Fruit fly (Drosophila melanogaster) whole organism, wandering third instar larva: Measurements from ENCODE around the gene CG12971.
A peak's percentile ranks its signal among the peaks of the same experiment; 100 is the strongest.

Experiments used
- Abd-B ChIP-seq: fragments of >200 bp; optimal IDR thresholded peaks from 2 replicates; lab custom pipeline; 2017; ENCODE audit warnings: missing biosample characterization, missing genetic modification characterization
- CG32264 ChIP-seq: fragments of 200-800 bp; sonication (Bioruptor generic); optimal IDR thresholded peaks from 2 replicates; lab custom pipeline; 2016; ENCODE audit warnings: missing biosample characterization, missing genetic modification characterization
- CG9705 ChIP-seq: fragments of 200-800 bp; sonication (Bioruptor generic); optimal IDR thresholded peaks from 2 replicates; lab custom pipeline; 2018; ENCODE audit warnings: missing biosample characterization, mild to moderate bottlenecking, missing genetic modification characterization
- Dfd ChIP-seq: fragments of >200 bp; optimal IDR thresholded peaks from 2 replicates; lab custom pipeline; 2017; ENCODE audit warnings: missing biosample characterization, missing genetic modification characterization
- HLH106 ChIP-seq: fragments of 200-800 bp; optimal IDR thresholded peaks from 3 replicates; lab custom pipeline; 2019; ENCODE audit warnings: missing biosample characterization, mild to moderate bottlenecking, missing genetic modification characterization, moderate library complexity
- Hr78 ChIP-seq: fragments of >200 bp; optimal IDR thresholded peaks from 2 replicates; lab custom pipeline; 2017; ENCODE audit warnings: missing biosample characterization, missing genetic modification characterization
- Jra ChIP-seq: sonication (Bioruptor generic); optimal IDR thresholded peaks from 2 replicates; lab custom pipeline; 2016; ENCODE audit warnings: missing biosample characterization, missing genetic modification characterization
- Mio ChIP-seq: sonication (Bioruptor generic); optimal IDR thresholded peaks from 2 replicates; lab custom pipeline; 2016; ENCODE audit warnings: missing biosample characterization, missing genetic modification characterization
- Myc ChIP-seq: fragments of >200 bp; optimal IDR thresholded peaks from 2 replicates; lab custom pipeline; 2017
- OdsH ChIP-seq: fragments of 200-800 bp; sonication (Bioruptor generic); optimal IDR thresholded peaks from 2 replicates; lab custom pipeline; 2016; ENCODE audit warnings: missing biosample characterization, mild to moderate bottlenecking, missing genetic modification characterization
- Rel ChIP-seq, 2 experiments: fragments of 200-800 bp; sonication (Bioruptor generic) in 1 of 2; optimal IDR thresholded peaks; 2 replicates in 1 of 2; 3 replicates in 1 of 2; lab custom pipeline; 2016 to 2019; ENCODE audit warnings: mild to moderate bottlenecking in 2 of 2, missing biosample characterization in 2 of 2, missing genetic modification characterization in 2 of 2, moderate library complexity in 1 of 2
- Vsx2 ChIP-seq: fragments of 200-300, 225-300 bp; sonication (Bioruptor generic); optimal IDR thresholded peaks from 2 replicates; lab custom pipeline; 2018; ENCODE audit warnings: missing biosample characterization, missing genetic modification characterization; ENCODE audit not compliant: partially characterized antibody
- br ChIP-seq: fragments of 200-800 bp; sonication (Bioruptor generic); optimal IDR thresholded peaks from 2 replicates; lab custom pipeline; 2016; ENCODE audit warnings: missing biosample characterization, missing genetic modification characterization
- dl ChIP-seq, 2 experiments: fragments of 175-275, 200-275 bp in 1 of 2; fragments of 200-275 bp in 1 of 2; sonication (Bioruptor generic); optimal IDR thresholded peaks; lab custom pipeline; 2018; ENCODE audit warnings: mild to moderate bottlenecking in 2 of 2, missing biosample characterization in 2 of 2, missing genetic modification characterization in 2 of 2, moderate library complexity in 2 of 2; ENCODE audit not compliant: partially characterized antibody in 2 of 2, insufficient read depth in 1 of 2
- dmrt93B ChIP-seq: fragments of 200-800 bp; sonication (Bioruptor generic); optimal IDR thresholded peaks from 2 replicates; lab custom pipeline; 2018; ENCODE audit warnings: missing biosample characterization, mild to moderate bottlenecking, missing genetic modification characterization
- dsf ChIP-seq: sonication (Bioruptor generic); optimal IDR thresholded peaks from 2 replicates; lab custom pipeline; 2016; ENCODE audit warnings: missing biosample characterization, missing genetic modification characterization, borderline replicate concordance
- ey ChIP-seq: fragments of 200-800 bp; sonication (Bioruptor generic); optimal IDR thresholded peaks from 2 replicates; lab custom pipeline; 2016; ENCODE audit warnings: missing biosample characterization, missing genetic modification characterization
- foxo ChIP-seq, 2 experiments: fragments of 200-800 bp; sonication (Bioruptor generic); optimal IDR thresholded peaks; 2 replicates in 1 of 2; 3 replicates in 1 of 2; lab custom pipeline; 2016 to 2017; ENCODE audit warnings: missing biosample characterization in 2 of 2, missing genetic modification characterization in 2 of 2
- fru ChIP-seq: fragments of 200-800 bp; sonication (Bioruptor generic); optimal IDR thresholded peaks from 3 replicates; lab custom pipeline; 2016; ENCODE audit warnings: missing biosample characterization, mild to moderate bottlenecking, missing genetic modification characterization
- h ChIP-seq: fragments of 200-800 bp; sonication (Bioruptor generic); optimal IDR thresholded peaks from 3 replicates; lab custom pipeline; 2016; ENCODE audit warnings: missing biosample characterization, mild to moderate bottlenecking, missing genetic modification characterization
- lola ChIP-seq: fragments of >200 bp; optimal IDR thresholded peaks from 2 replicates; lab custom pipeline; 2017; ENCODE audit warnings: missing biosample characterization, missing genetic modification characterization
- psq ChIP-seq: fragments of 200-800 bp; sonication (Bioruptor generic); optimal IDR thresholded peaks from 3 replicates; lab custom pipeline; 2017; ENCODE audit warnings: missing biosample characterization, mild to moderate bottlenecking, missing genetic modification characterization, moderate library complexity
- rgr ChIP-seq: fragments of 200-800 bp; sonication (Bioruptor generic); optimal IDR thresholded peaks from 3 replicates; lab custom pipeline; 2016; ENCODE audit warnings: missing biosample characterization, mild to moderate bottlenecking, missing genetic modification characterization
- sage ChIP-seq: fragments of 200-800 bp; sonication (Bioruptor generic); optimal IDR thresholded peaks from 2 replicates; lab custom pipeline; 2016; ENCODE audit warnings: missing biosample characterization, mild to moderate bottlenecking, missing genetic modification characterization
- sv ChIP-seq: fragments of 200-800 bp; sonication (Bioruptor generic); optimal IDR thresholded peaks from 3 replicates; lab custom pipeline; 2016; ENCODE audit warnings: missing biosample characterization, missing genetic modification characterization
- woc ChIP-seq: sonication (Bioruptor generic); optimal IDR thresholded peaks from 2 replicates; lab custom pipeline; 2016; ENCODE audit warnings: missing biosample characterization, mild to moderate bottlenecking, missing genetic modification characterization

The CG12971 gene

DNA sequence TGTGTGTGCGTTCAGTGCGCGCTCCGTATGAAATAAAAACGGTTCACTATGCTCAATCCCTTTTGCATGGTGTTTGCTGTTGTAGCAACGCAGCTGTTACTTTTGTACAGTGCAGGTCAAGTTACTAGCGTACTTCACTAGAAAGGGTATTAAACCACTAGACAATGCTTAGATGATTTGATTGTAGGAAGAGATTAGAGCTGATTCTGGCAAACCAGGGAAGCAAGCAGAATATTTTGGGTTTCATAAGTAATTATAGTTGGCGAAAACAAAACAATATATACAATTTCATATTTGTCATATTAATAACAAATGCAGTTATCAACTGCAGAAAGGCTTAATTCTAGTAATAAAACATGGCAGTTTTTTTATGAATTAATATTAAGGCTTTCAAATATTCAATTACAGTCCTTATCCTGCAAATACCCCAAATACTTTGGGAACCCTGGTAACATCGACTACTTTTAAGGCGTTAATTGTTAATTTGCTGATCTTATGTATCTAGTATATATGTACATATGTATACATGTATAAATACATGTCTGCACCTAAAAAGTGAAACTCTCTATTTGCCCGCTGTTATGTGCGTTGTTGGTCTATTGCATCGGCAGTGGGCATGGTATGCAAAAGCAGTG, 9.0 kb downstream of the CG12971 start:
- no peak for TF ChIP-seq HLH106
- TF ChIP-seq Hr78: no peak
- TF ChIP-seq fru (GFP tag; lab: Kevin White, UChicago): peak; percentile 64
- TF ChIP-seq rgr (GFP tag; lab: Kevin White, UChicago): peak; percentile 43
- TF ChIP-seq br (GFP tag; lab: Kevin White, UChicago): peak; percentile 26
- peak; percentile 28 for TF ChIP-seq psq (GFP tag; lab: Kevin White, UChicago)
- peak; percentile 31 for TF ChIP-seq woc (GFP tag; lab: Kevin White, UChicago)
- TF ChIP-seq Mio (GFP tag; lab: Kevin White, UChicago): no peak
- no peak for TF ChIP-seq dl (GFP tag; optimal IDR thresholded peaks at IDR 0.05; lab: Kevin White, UChicago; ENCODE audit: insufficient read depth in 1 of 2, partially characterized antibody in 2 of 2)
- peak; percentile 22 for TF ChIP-seq ey
- peak; percentile 38 for TF ChIP-seq sv
- peak in 1 of 2 experiments; percentile 59 for TF ChIP-seq foxo (GFP tag; optimal IDR thresholded peaks at IDR 0.05; lab: Kevin White, UChicago)
- TF ChIP-seq Dfd (GFP tag; lab: Kevin White, UChicago): no peak
- no peak for TF ChIP-seq Vsx2 (GFP tag; lab: Kevin White, UChicago)
- TF ChIP-seq OdsH (GFP tag; lab: Kevin White, UChicago): no peak
- peak; percentile 3 for TF ChIP-seq dmrt93B (GFP tag; lab: Kevin White, UChicago)
- TF ChIP-seq CG32264: peak; percentile 40
- no peak for TF ChIP-seq Abd-B (GFP tag; lab: Kevin White, UChicago)

DNA sequence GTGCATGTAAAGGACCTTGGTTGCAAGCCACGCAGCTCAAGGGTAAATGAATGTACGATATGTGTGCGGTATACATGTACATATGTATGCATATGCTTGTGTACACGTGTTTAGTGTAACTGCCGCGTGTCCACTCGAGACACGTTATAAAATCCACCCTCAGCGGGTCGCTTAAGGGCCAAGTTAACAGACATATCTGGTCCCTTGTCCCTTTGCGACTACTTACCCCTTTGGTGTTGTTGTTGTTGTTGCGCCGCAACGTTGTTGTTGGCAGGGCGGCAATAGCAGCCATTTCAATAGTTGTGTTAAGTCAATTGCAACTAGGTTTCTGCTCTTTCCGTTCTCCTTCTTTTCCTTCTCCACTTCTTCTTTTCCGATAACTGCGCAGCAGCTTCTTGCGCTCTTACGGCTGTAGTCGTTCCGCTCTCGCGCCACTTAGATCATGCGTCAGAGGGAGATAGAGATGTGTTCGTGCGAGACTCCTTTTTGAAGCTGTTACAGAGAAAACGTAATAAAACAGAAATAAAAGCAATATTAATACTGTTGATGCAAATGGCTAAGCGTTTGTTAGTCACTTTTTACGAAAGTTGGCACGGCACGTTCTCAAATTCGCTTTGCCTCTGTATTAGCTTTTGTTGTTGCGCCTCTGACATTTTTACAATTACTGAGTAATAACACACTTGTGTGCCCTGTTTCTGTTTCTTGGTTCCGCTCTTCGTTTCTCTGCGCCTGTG, 9.7 kb downstream of the CG12971 start:
- TF ChIP-seq woc (GFP tag; lab: Kevin White, UChicago): no peak
- TF ChIP-seq lola: no peak
- TF ChIP-seq h (GFP tag; lab: Kevin White, UChicago): peak; percentile 29
- TF ChIP-seq psq (GFP tag; lab: Kevin White, UChicago): peak; percentile 72
- TF ChIP-seq Jra (GFP tag; lab: Kevin White, UChicago): peak; percentile 33

dm6 chr3L:21343254-21344083, 12.8 kb downstream of the CG12971 start, which contains the start of the genes Tbc1d8-9 and CG32436:
Tbc1d8-9 (minus strand) TSS chr3L:21343716.
CG32436 (plus strand) TSS chr3L:21344033.
- TF ChIP-seq OdsH (GFP tag; lab: Kevin White, UChicago): peak; percentile 49
- TF ChIP-seq sage (GFP tag; lab: Kevin White, UChicago): no peak
- TF ChIP-seq dsf (GFP tag; lab: Kevin White, UChicago): no peak
- no peak for TF ChIP-seq foxo (GFP tag; optimal IDR thresholded peaks at IDR 0.05; lab: Kevin White, UChicago)

- TF ChIP-seq Rel (GFP tag; optimal IDR thresholded peaks at IDR 0.05; lab: Kevin White, UChicago): no peak
- peak; percentile 17 for TF ChIP-seq Rel (tag; optimal IDR thresholded peaks at IDR 0.05; lab: Kevin White, UChicago)
- TF ChIP-seq dl (GFP tag; optimal IDR thresholded peaks at IDR 0.05; lab: Kevin White, UChicago; ENCODE audit: insufficient read depth in 1 of 2, partially characterized antibody in 2 of 2): no peak
- TF ChIP-seq, all 38 proteins: peak for 1
Measured at dm6 chr3L:21342592-21342991, 13.7 kb downstream of the CG12971 start.

DNA sequence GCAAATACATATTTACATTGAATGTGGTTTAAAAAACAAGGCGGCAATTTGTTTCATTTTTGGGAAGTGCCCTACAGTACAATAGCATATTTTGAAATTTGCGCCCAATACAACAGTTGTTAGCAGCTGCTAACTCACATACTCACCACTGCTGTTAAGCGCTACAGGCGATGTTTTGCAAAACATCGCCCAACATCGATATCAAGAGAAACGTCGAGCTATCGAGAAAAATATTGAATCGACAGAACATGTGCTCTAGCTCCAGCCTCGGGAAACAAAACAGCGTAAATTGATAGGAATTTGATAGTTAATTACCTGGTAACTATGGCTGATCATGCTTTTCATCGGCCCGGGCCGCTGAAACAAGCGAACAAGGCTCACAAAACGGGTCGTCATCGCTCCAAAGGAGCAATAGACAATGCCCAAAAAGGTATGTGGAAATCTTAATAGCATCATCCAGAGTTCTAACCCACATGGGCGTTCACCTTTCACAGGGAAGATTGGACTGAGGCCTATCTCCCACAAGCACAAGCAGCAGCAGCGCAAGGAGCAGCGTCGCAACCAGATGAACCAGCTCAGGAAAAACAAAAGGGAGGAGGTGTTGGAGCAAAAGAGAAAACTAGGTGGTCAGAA, 21.2 kb downstream of the CG12971 start, which contains the start of gene Tsr1:
Tsr1 (plus strand) TSS at position 217 of the 633 bp plus-strand sequence.
- TF ChIP-seq lola (no peak), CG32264 (no peak), Myc (lab: Kevin White, UChicago) (peak; percentile 84), Rel (GFP tag; optimal IDR thresholded peaks at IDR 0.05; lab: Kevin White, UChicago) (no peak), Rel (tag; optimal IDR thresholded peaks at IDR 0.05; lab: Kevin White, UChicago) (no peak), CG9705 (no peak), Jra (GFP tag; lab: Kevin White, UChicago) (no peak)
- TF ChIP-seq, all 38 proteins: peak for 1
